In genomic region chrV:10174632-10175075, ce11 we compare ENCODE assay signal across 8 worm cellular contexts.
TF ChIP-seq lines count a peak whose summit lies in the region.

No protein-coding gene starts in this region.

TF ChIP-seq in whole organism, L1 larva, 84 proteins besides CTCF, POLR2A, EP300 and RAD21 (continues in another document):
- TF ChIP-seq nhr-90 (tag; optimal IDR thresholded peaks at IDR 0.05; lab: Kevin White, UChicago; ENCODE audit: poor library complexity) (no peak), pag-3 (tag; optimal IDR thresholded peaks at IDR 0.05; lab: Kevin White, UChicago; ENCODE audit: borderline replicate concordance, insufficient read depth) (no peak), F16B12.6 (tag; optimal IDR thresholded peaks at IDR 0.05; lab: Kevin White, UChicago) (no peak), fkh-10 (GFP tag; optimal IDR thresholded peaks at IDR 0.05; lab: Kevin White, UChicago) (peak; percentile 97), lin-13 (GFP tag; optimal IDR thresholded peaks at IDR 0.05; lab: Kevin White, UChicago) (peak; percentile 71), aly-2 (tag; optimal IDR thresholded peaks at IDR 0.05; lab: Kevin White, UChicago) (no peak), mep-1 (tag; optimal IDR thresholded peaks at IDR 0.05; lab: Kevin White, UChicago) (peak; percentile 55), ets-5 (GFP tag; IDR thresholded peaks at IDR 0.05; lab: Robert Waterston, UW) (no peak), unc-130 (tag; optimal IDR thresholded peaks at IDR 0.05; lab: Kevin White, UChicago) (no peak), lin-14 (GFP tag; optimal IDR thresholded peaks at IDR 0.05; lab: Kevin White, UChicago) (peak; percentile 97), elt-3 (tag; optimal IDR thresholded peaks at IDR 0.05; lab: Kevin White, UChicago) (no peak)

TF ChIP-seq in whole organism, L2 larva, 48 proteins besides CTCF, POLR2A, EP300 and RAD21 (continues in another document):
- TF ChIP-seq aly-2 (tag; optimal IDR thresholded peaks at IDR 0.05; lab: Kevin White, UChicago) (no peak), elt-3 (tag; optimal IDR thresholded peaks at IDR 0.05; lab: Kevin White, UChicago) (no peak), lin-13 (GFP tag; optimal IDR thresholded peaks at IDR 0.05; lab: Kevin White, UChicago) (peak; percentile 67), Y55F3AM.14 (GFP tag; optimal IDR thresholded peaks at IDR 0.05; lab: Kevin White, UChicago) (peak; percentile 59), elt-1 (tag; optimal IDR thresholded peaks at IDR 0.05; lab: Kevin White, UChicago) (no peak), crh-2 (tag; optimal IDR thresholded peaks at IDR 0.05; lab: Kevin White, UChicago) (peak; percentile 81), gmeb-1 (tag; optimal IDR thresholded peaks at IDR 0.05; lab: Kevin White, UChicago) (no peak), F13H6.1 (tag; optimal IDR thresholded peaks at IDR 0.05; lab: Kevin White, UChicago) (peak; percentile 79), sem-4 (tag; optimal IDR thresholded peaks at IDR 0.05; lab: Kevin White, UChicago) (peak; percentile 67), skn-1 (tag; optimal IDR thresholded peaks at IDR 0.05; lab: Kevin White, UChicago) (no peak), nhr-25 (tag; optimal IDR thresholded peaks at IDR 0.05; lab: Kevin White, UChicago) (no peak), ama-1 (optimal IDR thresholded peaks at IDR 0.05; lab: Kevin White, UChicago) (no peak)

TF ChIP-seq in whole organism, L3 larva, 47 proteins besides CTCF, POLR2A, EP300 and RAD21 (continues in another document):
- peak; percentile 91 for TF ChIP-seq hmg-11 (tag; optimal IDR thresholded peaks at IDR 0.05; lab: Kevin White, UChicago)
- no peak for TF ChIP-seq ceh-16 (tag; optimal IDR thresholded peaks at IDR 0.05; lab: Kevin White, UChicago)
- no peak for TF ChIP-seq daf-12 (tag; optimal IDR thresholded peaks at IDR 0.05; lab: Kevin White, UChicago)
- TF ChIP-seq sea-2 (GFP tag; optimal IDR thresholded peaks at IDR 0.05; lab: Kevin White, UChicago) = peak; percentile 60
- no peak for TF ChIP-seq fos-1 (tag; optimal IDR thresholded peaks at IDR 0.05; lab: Kevin White, UChicago)
- TF ChIP-seq nhr-23 (tag; optimal IDR thresholded peaks at IDR 0.05; lab: Kevin White, UChicago) = no peak
- peak; percentile 72 for TF ChIP-seq tbx-2 (tag; optimal IDR thresholded peaks at IDR 0.05; lab: Kevin White, UChicago)
- TF ChIP-seq egl-27 (tag; optimal IDR thresholded peaks at IDR 0.05; lab: Kevin White, UChicago) = no peak
- TF ChIP-seq elt-2 (tag; optimal IDR thresholded peaks at IDR 0.05; lab: Kevin White, UChicago) = no peak
- no peak for TF ChIP-seq nhr-77 (tag; optimal IDR thresholded peaks at IDR 0.05; lab: Kevin White, UChicago)
- TF ChIP-seq nhr-237 (tag; optimal IDR thresholded peaks at IDR 0.05; lab: Kevin White, UChicago) = no peak
- no peak for TF ChIP-seq ceh-82 (tag; optimal IDR thresholded peaks at IDR 0.05; lab: Kevin White, UChicago)
- TF ChIP-seq nhr-25 (tag; optimal IDR thresholded peaks at IDR 0.05; lab: Kevin White, UChicago) = no peak

TF ChIP-seq in whole organism, L4 larva, 104 proteins besides CTCF, POLR2A, EP300 and RAD21 (continues in another document):
- TF ChIP-seq zfp-3 (GFP tag; conservative IDR thresholded peaks at IDR 0.05; lab: Robert Waterston, UW) = no peak
- TF ChIP-seq hmg-1.1 (GFP tag; IDR thresholded peaks at IDR 0.05; lab: Robert Waterston, UW) = peak; percentile 82
- TF ChIP-seq madf-5 (GFP tag; IDR thresholded peaks at IDR 0.05; lab: Robert Waterston, UW) = no peak
- no peak for TF ChIP-seq lin-29 (GFP tag; IDR thresholded peaks at IDR 0.05; lab: Robert Waterston, UW)
- peak; percentile 36; the same call in 1 of the 2 replicates for TF ChIP-seq tra-1 (GFP tag; IDR thresholded peaks at IDR 0.05; lab: Robert Waterston, UW)
- TF ChIP-seq hif-1 (tag; optimal IDR thresholded peaks at IDR 0.05; lab: Kevin White, UChicago) = peak in 1 of 2 experiments; percentile 66
- no peak for TF ChIP-seq dmd-8 (GFP tag; IDR thresholded peaks at IDR 0.05; lab: Robert Waterston, UW)
- TF ChIP-seq ctbp-1 (GFP tag; IDR thresholded peaks at IDR 0.05; lab: Robert Waterston, UW) = peak; percentile 85; the same call in 1 of the 2 replicates
- TF ChIP-seq vab-7 (GFP tag; IDR thresholded peaks at IDR 0.05; lab: Robert Waterston, UW) = 0 out of 2 replicates have a peak, but pooled peaks have one; percentile 33
- peak; percentile 34 for TF ChIP-seq mes-2 (tag; optimal IDR thresholded peaks at IDR 0.05; lab: Kevin White, UChicago; ENCODE audit: poor library complexity, severe bottlenecking)
- TF ChIP-seq spr-1 (tag; optimal IDR thresholded peaks at IDR 0.05; lab: Kevin White, UChicago) = no peak

TF ChIP-seq in whole organism, late embryonic, 69 proteins besides CTCF, POLR2A, EP300 and RAD21 (continues in another document):
- no peak for TF ChIP-seq ztf-16 (tag; optimal IDR thresholded peaks at IDR 0.05; lab: Kevin White, UChicago)
- TF ChIP-seq gmeb-2 (tag; optimal IDR thresholded peaks at IDR 0.05; lab: Kevin White, UChicago) = no peak
- TF ChIP-seq zip-5 (tag; optimal IDR thresholded peaks at IDR 0.05; lab: Kevin White, UChicago) = no peak
- TF ChIP-seq elt-4 (tag; optimal IDR thresholded peaks at IDR 0.05; lab: Kevin White, UChicago) = no peak
- TF ChIP-seq ceh-14 (tag; optimal IDR thresholded peaks at IDR 0.05; lab: Kevin White, UChicago) = peak; percentile 83
- TF ChIP-seq pha-4 (tag; optimal IDR thresholded peaks at IDR 0.05; lab: Kevin White, UChicago) = no peak
- TF ChIP-seq che-1 (tag; optimal IDR thresholded peaks at IDR 0.05; lab: Kevin White, UChicago) = no peak
- no peak for TF ChIP-seq pax-1 (tag; optimal IDR thresholded peaks at IDR 0.05; lab: Kevin White, UChicago)
- TF ChIP-seq pag-3 (tag; optimal IDR thresholded peaks at IDR 0.05; lab: Kevin White, UChicago; ENCODE audit: borderline replicate concordance) = no peak
- TF ChIP-seq ceh-34 (tag; optimal IDR thresholded peaks at IDR 0.05; lab: Kevin White, UChicago) = peak; percentile 24
- peak; percentile 96 for TF ChIP-seq nfya-1 (tag; optimal IDR thresholded peaks at IDR 0.05; lab: Kevin White, UChicago)
- TF ChIP-seq hlh-13 (GFP tag; optimal IDR thresholded peaks at IDR 0.05; lab: Kevin White, UChicago) = no peak
- no peak for TF ChIP-seq C08G9.2 (tag; optimal IDR thresholded peaks at IDR 0.05; lab: Kevin White, UChicago)

TF ChIP-seq in whole organism, midembryonic, 9 proteins besides CTCF, POLR2A, EP300 and RAD21:
- TF ChIP-seq T22C8.4 (GFP tag; IDR thresholded peaks at IDR 0.05; lab: Robert Waterston, UW) = peak; percentile 79
- TF ChIP-seq tab-1 (GFP tag; IDR thresholded peaks at IDR 0.05; lab: Robert Waterston, UW) = no peak
- no peak for TF ChIP-seq ztf-23 (GFP tag; IDR thresholded peaks at IDR 0.05; lab: Robert Waterston, UW)
- TF ChIP-seq ztf-29 (GFP tag; IDR thresholded peaks at IDR 0.05; lab: Robert Waterston, UW) = no peak

TF ChIP-seq in whole organism, mixed stage, embryonic, 35 proteins besides CTCF, POLR2A, EP300 and RAD21:
- TF ChIP-seq sptf-1 (tag; optimal IDR thresholded peaks at IDR 0.05; lab: Kevin White, UChicago) (no peak), snpc-4 (tag; optimal IDR thresholded peaks at IDR 0.05; lab: Kevin White, UChicago) (no peak), unc-62 (GFP tag; optimal IDR thresholded peaks at IDR 0.05; lab: Kevin White, UChicago) (peak; percentile 12), mep-1 (tag; optimal IDR thresholded peaks at IDR 0.05; lab: Kevin White, UChicago) (no peak), unc-120 (tag; optimal IDR thresholded peaks at IDR 0.05; lab: Kevin White, UChicago; ENCODE audit: poor library complexity, severe bottlenecking) (no peak), mls-2 (tag; optimal IDR thresholded peaks at IDR 0.05; lab: Kevin White, UChicago) (peak; percentile 69), nhr-76 (tag; optimal IDR thresholded peaks at IDR 0.05; lab: Kevin White, UChicago) (no peak), mab-5 (tag; optimal IDR thresholded peaks at IDR 0.05; lab: Kevin White, UChicago) (no peak), ces-1 (GFP tag; optimal IDR thresholded peaks at IDR 0.05; lab: Kevin White, UChicago) (peak; percentile 90)

TF ChIP-seq in whole organism, young adult, 124 proteins besides CTCF, POLR2A, EP300 and RAD21 (continues in another document):
- TF ChIP-seq F57C9.4 (tag; optimal IDR thresholded peaks at IDR 0.05; lab: Kevin White, UChicago) (no peak), ceh-91 (GFP tag; IDR thresholded peaks at IDR 0.05; lab: Robert Waterston, UW) (no peak), nhr-27 (tag; optimal IDR thresholded peaks at IDR 0.05; lab: Kevin White, UChicago) (no peak), egrh-3 (GFP tag; IDR thresholded peaks at IDR 0.05; lab: Robert Waterston, UW) (no peak), ekl-4 (GFP tag; IDR thresholded peaks at IDR 0.05; lab: Robert Waterston, UW) (no peak), mcd-1 (GFP tag; IDR thresholded peaks at IDR 0.05; lab: Robert Waterston, UW) (peak; percentile 61), F23B12.7 (tag; optimal IDR thresholded peaks at IDR 0.05; lab: Kevin White, UChicago; ENCODE audit: insufficient read depth) (no peak), attf-5 (GFP tag; optimal IDR thresholded peaks at IDR 0.05; lab: Kevin White, UChicago) (no peak), hmg-1.2 (GFP tag; IDR thresholded peaks at IDR 0.05; lab: Robert Waterston, UW) (no peak), aptf-3 (GFP tag; IDR thresholded peaks at IDR 0.05; lab: Robert Waterston, UW) (no peak), madf-3 (GFP tag; IDR thresholded peaks at IDR 0.05; lab: Robert Waterston, UW) (no peak), cebp-1 (GFP tag; IDR thresholded peaks at IDR 0.05; lab: Robert Waterston, UW) (no peak), cebp-1 (tag; optimal IDR thresholded peaks at IDR 0.05; lab: Kevin White, UChicago) (peak; percentile 71), athp-1 (tag; optimal IDR thresholded peaks at IDR 0.05; lab: Kevin White, UChicago) (no peak), lin-40 (tag; optimal IDR thresholded peaks at IDR 0.05; lab: Kevin White, UChicago) (peak; percentile 63), attf-6 (GFP tag; IDR thresholded peaks at IDR 0.05; lab: Robert Waterston, UW) (no peak), ceh-27 (GFP tag; optimal IDR thresholded peaks at IDR 0.05; lab: Kevin White, UChicago) (peak; percentile 58), nfyb-1 (GFP tag; IDR thresholded peaks at IDR 0.05; lab: Robert Waterston, UW) (peak; percentile 85), fkh-3 (tag; optimal IDR thresholded peaks at IDR 0.05; lab: Kevin White, UChicago) (no peak), lin-26 (GFP tag; IDR thresholded peaks at IDR 0.05; lab: Robert Waterston, UW) (no peak), Y53F4B.3 (GFP tag; IDR thresholded peaks at IDR 0.05; lab: Robert Waterston, UW) (no peak), T07F8.4 (tag; optimal IDR thresholded peaks at IDR 0.05; lab: Kevin White, UChicago) (no peak), F39B2.1 (GFP tag; IDR thresholded peaks at IDR 0.05; lab: Robert Waterston, UW) (no peak), nhr-120 (GFP tag; IDR thresholded peaks at IDR 0.05; lab: Robert Waterston, UW) (no peak), F57A8.1 (GFP tag; optimal IDR thresholded peaks at IDR 0.05; lab: Kevin White, UChicago) (no peak), die-1 (tag; optimal IDR thresholded peaks at IDR 0.05; lab: Kevin White, UChicago) (no peak), bed-1 (GFP tag; IDR thresholded peaks at IDR 0.05; lab: Robert Waterston, UW) (no peak), chd-7 (tag; optimal IDR thresholded peaks at IDR 0.05; lab: Kevin White, UChicago) (peak; percentile 57), somi-1 (GFP tag; optimal IDR thresholded peaks at IDR 0.05; lab: Kevin White, UChicago) (peak; percentile 69)
